Fruit fly (Drosophila melanogaster): ENCODE results near the gene CG14313.
A peak's percentile ranks its signal among the peaks of the same experiment; 100 is the strongest.

The CG14313 gene

dm6 chr3R:18198518-18199118 is 6.9 kb upstream of the CG14313 start (continued):
- TF ChIP-seq gsb-n (tag; optimal IDR thresholded peaks at IDR 0.05) (no peak), CG1832 (GFP tag; optimal IDR thresholded peaks at IDR 0.05) (no peak), wek (GFP tag; optimal IDR thresholded peaks at IDR 0.05) (peak; percentile 82), CG4707 (GFP tag; optimal IDR thresholded peaks at IDR 0.05) (peak; percentile 57), Kr (GFP tag; optimal IDR thresholded peaks at IDR 0.05) (peak; percentile 17), CG33557 (GFP tag; optimal IDR thresholded peaks at IDR 0.05) (no peak), CG18262 (tag; optimal IDR thresholded peaks at IDR 0.05) (peak; percentile 36), Atf-2 (GFP tag; optimal IDR thresholded peaks at IDR 0.05) (peak; percentile 22), CG18599 (GFP tag; optimal IDR thresholded peaks at IDR 0.05) (peak; percentile 61), TFAM (GFP tag; optimal IDR thresholded peaks at IDR 0.05) (no peak), CG43689 (GFP tag; IDR thresholded peaks at IDR 0.05) (no peak), CG9876 (GFP tag; optimal IDR thresholded peaks at IDR 0.05) (no peak), CG16863 (GFP tag; optimal IDR thresholded peaks at IDR 0.05) (peak; percentile 34), tx (GFP tag; optimal IDR thresholded peaks at IDR 0.05) (no peak), CG30431 (GFP tag; optimal IDR thresholded peaks at IDR 0.05) (no peak), MBD-R2 (GFP tag; IDR thresholded peaks at IDR 0.05) (no peak), Elba2 (GFP tag; optimal IDR thresholded peaks at IDR 0.05) (peak; percentile 36), sd (tag; optimal IDR thresholded peaks at IDR 0.05) (peak; percentile 81), HmgD (GFP tag; optimal IDR thresholded peaks at IDR 0.05) (no peak), eyg (GFP tag; optimal IDR thresholded peaks at IDR 0.05) (peak; percentile 27), Hmx (GFP tag; optimal IDR thresholded peaks at IDR 0.05) (no peak), cwo (GFP tag; optimal IDR thresholded peaks at IDR 0.05) (peak; percentile 63), pzg (GFP tag; optimal IDR thresholded peaks at IDR 0.05) (no peak), NK7.1 (GFP tag; optimal IDR thresholded peaks at IDR 0.05) (peak; percentile 42), CG18476 (GFP tag; optimal IDR thresholded peaks at IDR 0.05) (peak; percentile 39), CG6813 (GFP tag; optimal IDR thresholded peaks at IDR 0.05) (peak; percentile 58), CG1024 (GFP tag; IDR thresholded peaks at IDR 0.05) (no peak), CG2875 (GFP tag; optimal IDR thresholded peaks at IDR 0.05) (peak; percentile 56), Xbp1 (GFP tag; optimal IDR thresholded peaks at IDR 0.05) (no peak), Hr78 (GFP tag; optimal IDR thresholded peaks at IDR 0.05) (no peak), fd102C (GFP tag; optimal IDR thresholded peaks at IDR 0.05) (peak; percentile 64), Doc3 (GFP tag; IDR thresholded peaks at IDR 0.05; ENCODE audit: partially characterized antibody) (no peak), lab (GFP tag; optimal IDR thresholded peaks at IDR 0.05) (peak; percentile 45), ci (GFP tag; IDR thresholded peaks at IDR 0.05) (no peak), pfk (GFP tag; optimal IDR thresholded peaks at IDR 0.05) (peak; percentile 39), Dip3 (GFP tag; optimal IDR thresholded peaks at IDR 0.05) (no peak), CG13624 (GFP tag; optimal IDR thresholded peaks at IDR 0.05) (peak; percentile 41), CG3847 (GFP tag; IDR thresholded peaks at IDR 0.05) (no peak), CG8478 (optimal IDR thresholded peaks at IDR 0.05) (no peak), B-H2 (GFP tag; optimal IDR thresholded peaks at IDR 0.05) (peak; percentile 23), gfzf (GFP tag; optimal IDR thresholded peaks at IDR 0.05) (no peak), da (GFP tag; optimal IDR thresholded peaks at IDR 0.05) (peak; percentile 49), seq (GFP tag; IDR thresholded peaks at IDR 0.05) (no peak), run (tag; optimal IDR thresholded peaks at IDR 0.05) (peak; percentile 5), Nf-YB (GFP tag; optimal IDR thresholded peaks at IDR 0.05) (no peak), Asciz (GFP tag; optimal IDR thresholded peaks at IDR 0.05) (peak; percentile 75), CG12071 (GFP tag; optimal IDR thresholded peaks at IDR 0.05) (peak; percentile 74), CG6272 (GFP tag; IDR thresholded peaks at IDR 0.05) (no peak), nau (GFP tag; optimal IDR thresholded peaks at IDR 0.05) (peak; percentile 72), luna (GFP tag; optimal IDR thresholded peaks at IDR 0.05) (no peak)
